Fruit fly (Drosophila melanogaster): ENCODE data around the gene CG11929.
A peak's percentile ranks its signal among the peaks of the same experiment; 100 is the strongest.

The CG11929 gene

dm6 chr2L:4660932-4661331 lies 21.5 kb upstream of the CG11929 start (continued):
- TF ChIP-seq CG13287 (GFP tag; IDR thresholded peaks at IDR 0.05; ENCODE audit: partially characterized antibody) (peak; percentile 42; the same call in 1 of the 2 replicates), bsh (GFP tag; optimal IDR thresholded peaks at IDR 0.05) (no peak), CG12942 (GFP tag; optimal IDR thresholded peaks at IDR 0.05) (no peak), Bteb2 (GFP tag; optimal IDR thresholded peaks at IDR 0.05) (no peak), CG1233 (GFP tag; optimal IDR thresholded peaks at IDR 0.05) (no peak), sisA (GFP tag; IDR thresholded peaks at IDR 0.05) (no peak), CG31224 (GFP tag; IDR thresholded peaks at IDR 0.05) (no peak), stwl (tag; optimal IDR thresholded peaks at IDR 0.05) (peak; percentile 35), CG10366 (GFP tag; IDR thresholded peaks at IDR 0.05) (no peak), tx (GFP tag; optimal IDR thresholded peaks at IDR 0.05) (no peak), abd-A (tag; optimal IDR thresholded peaks at IDR 0.05) (no peak), Bgb (GFP tag; IDR thresholded peaks at IDR 0.05; ENCODE audit: partially characterized antibody) (peak; percentile 71), CG6654 (GFP tag; optimal IDR thresholded peaks at IDR 0.05) (no peak), CG18262 (tag; optimal IDR thresholded peaks at IDR 0.05) (no peak), CG16863 (GFP tag; optimal IDR thresholded peaks at IDR 0.05) (no peak), knrl (GFP tag; IDR thresholded peaks at IDR 0.05; ENCODE audit: partially characterized antibody) (peak; percentile 60; the same call in 2 of the 3 replicates), CG7556 (GFP tag; optimal IDR thresholded peaks at IDR 0.05) (no peak), Hand (GFP tag; optimal IDR thresholded peaks at IDR 0.05) (no peak), CG7963 (GFP tag; IDR thresholded peaks at IDR 0.05; ENCODE audit: partially characterized antibody) (0 out of 3 replicates have a peak, but pooled peaks have one; percentile 26), CG11696 (GFP tag; IDR thresholded peaks at IDR 0.05) (no peak), pita (GFP tag; optimal IDR thresholded peaks at IDR 0.05) (peak; percentile 2)

- TF ChIP-seq ham (GFP tag; IDR thresholded peaks at IDR 0.05) (no peak), CG17612 (GFP tag; IDR thresholded peaks at IDR 0.05) (no peak), slbo (GFP tag; IDR thresholded peaks at IDR 0.05) (no peak), cad (GFP tag; optimal IDR thresholded peaks at IDR 0.05) (peak; percentile 60), CG17186 (GFP tag; optimal IDR thresholded peaks at IDR 0.05) (no peak)
Observed at dm6 chr2L:4684361-4684760, 1.9 kb downstream of the CG11929 start, which contains the start of gene Elba1. TSS of gene Elba1 (minus strand) at chr2L:4684461.

dm6 chr2L:4687211-4687610 lies 4.7 kb downstream of the CG11929 start, which contains the start of gene Elba3:
TSS of gene Elba3 (plus strand) at chr2L:4687511.
- TF ChIP-seq E2f2 (GFP tag; IDR thresholded peaks at IDR 0.05): no peak
- no peak for TF ChIP-seq eyg (GFP tag; optimal IDR thresholded peaks at IDR 0.05)
- no peak for TF ChIP-seq CG10979 (tag; optimal IDR thresholded peaks at IDR 0.05)
- TF ChIP-seq seq (GFP tag; IDR thresholded peaks at IDR 0.05): no peak
- TF ChIP-seq Stat92E (GFP tag; optimal IDR thresholded peaks at IDR 0.05): no peak
- no peak for TF ChIP-seq Myb (GFP tag; optimal IDR thresholded peaks at IDR 0.05)
- no peak for TF ChIP-seq scrt (GFP tag; optimal IDR thresholded peaks at IDR 0.05)
- TF ChIP-seq Gsc (GFP tag; IDR thresholded peaks at IDR 0.05): no peak
- TF ChIP-seq CG1647 (GFP tag; optimal IDR thresholded peaks at IDR 0.05): no peak
- TF ChIP-seq Taf1 (GFP tag; IDR thresholded peaks at IDR 0.05): no peak
- TF ChIP-seq sug (tag; optimal IDR thresholded peaks at IDR 0.05): no peak
- no peak for TF ChIP-seq CG4360 (GFP tag; IDR thresholded peaks at IDR 0.05)
- TF ChIP-seq Side (GFP tag; optimal IDR thresholded peaks at IDR 0.05): no peak
- TF ChIP-seq row (GFP tag; IDR thresholded peaks at IDR 0.05): no peak
